Fruit fly (Drosophila melanogaster) whole organism, embryonic: ENCODE measurements around the gene Ube3a.

Experiments
- BEAF-32 ChIP-seq: fragments of 200-800 bp; sonication (Bioruptor generic); optimal IDR thresholded peaks from 3 replicates; lab custom pipeline; 2017; ENCODE audit warnings: missing biosample characterization, missing genetic modification characterization, mild to moderate bottlenecking, moderate library complexity, missing genetic modification reagents
- CG1024 ChIP-seq: fragments of 200-800 bp; sonication (Bioruptor generic); IDR thresholded peaks from 2 replicates; pipeline ENCODE4 v1.3.6; 2022; ENCODE audit warnings: missing biosample characterization, missing genetic modification characterization
- CG10654 ChIP-seq: fragments of 200-800 bp; sonication (Bioruptor generic); optimal IDR thresholded peaks from 2 replicates; lab custom pipeline; 2016; ENCODE audit warnings: missing biosample characterization, missing genetic modification characterization
- CG11093 ChIP-seq: fragments of 200-800 bp; sonication (Bioruptor generic); IDR thresholded peaks from 3 replicates; pipeline ENCODE4 v1.3.6; 2022; ENCODE audit warnings: missing biosample characterization, missing genetic modification characterization
- CG12071 ChIP-seq: fragments of 200-800 bp; sonication (Bioruptor generic); optimal IDR thresholded peaks from 3 replicates; lab custom pipeline; 2018; ENCODE audit warnings: missing biosample characterization, mild to moderate bottlenecking, missing genetic modification characterization
- CG1233 ChIP-seq: fragments of 200-800 bp; sonication (Bioruptor generic); optimal IDR thresholded peaks from 4 replicates; lab custom pipeline; 2018; ENCODE audit warnings: missing biosample characterization, mild to moderate bottlenecking, missing genetic modification characterization
- CG13296 ChIP-seq: fragments of 200-800 bp; sonication (Bioruptor generic); optimal IDR thresholded peaks from 3 replicates; lab custom pipeline; 2018; ENCODE audit warnings: missing biosample characterization, mild to moderate bottlenecking, missing genetic modification characterization
- CG16815 ChIP-seq: fragments of 200-800 bp; sonication (Bioruptor generic); optimal IDR thresholded peaks from 3 replicates; lab custom pipeline; 2017; ENCODE audit warnings: missing biosample characterization, mild to moderate bottlenecking, missing genetic modification characterization
- CG17328 ChIP-seq: fragments of 200-800 bp; sonication (Bioruptor generic); IDR thresholded peaks from 2 replicates; pipeline ENCODE4 v1.3.6; 2022; ENCODE audit warnings: missing biosample characterization, missing genetic modification characterization
- CG17912 ChIP-seq: fragments of 200-800 bp; sonication (Bioruptor generic); optimal IDR thresholded peaks from 2 replicates; lab custom pipeline; 2018; ENCODE audit warnings: missing biosample characterization, mild to moderate bottlenecking, missing genetic modification characterization
- CG3163 ChIP-seq: fragments of 200-800 bp; sonication (Bioruptor generic); optimal IDR thresholded peaks from 3 replicates; lab custom pipeline; 2016; ENCODE audit warnings: missing biosample characterization, missing genetic modification characterization
- CG3281 ChIP-seq: fragments of 200-800 bp; sonication (Bioruptor generic); optimal IDR thresholded peaks from 3 replicates; lab custom pipeline; 2017; ENCODE audit warnings: missing biosample characterization, mild to moderate bottlenecking, missing genetic modification characterization
- CG3838 ChIP-seq: fragments of 200-800 bp; sonication (Bioruptor generic); optimal IDR thresholded peaks from 3 replicates; lab custom pipeline; 2016; ENCODE audit warnings: missing biosample characterization, missing genetic modification characterization
- CG4328 ChIP-seq: fragments of 200-800 bp; sonication (Bioruptor generic); optimal IDR thresholded peaks from 3 replicates; lab custom pipeline; 2017; ENCODE audit warnings: missing biosample characterization, missing genetic modification reagents, missing genetic modification characterization
- CG4360 ChIP-seq: fragments of 200-800 bp; sonication (Bioruptor generic); IDR thresholded peaks from 2 replicates; pipeline ENCODE4 v1.3.6; 2022; ENCODE audit warnings: missing biosample characterization, missing genetic modification characterization
- CG4820 ChIP-seq: fragments of 200-800 bp; sonication (Bioruptor generic); optimal IDR thresholded peaks from 3 replicates; lab custom pipeline; 2016; ENCODE audit warnings: missing biosample characterization, missing genetic modification characterization
- CG7372 ChIP-seq: fragments of 200-800 bp; sonication (Bioruptor generic); IDR thresholded peaks from 2 replicates; pipeline ENCODE4 v1.3.6; 2022; ENCODE audit warnings: missing biosample characterization, missing genetic modification characterization
- CG8281 ChIP-seq: fragments of 200-800 bp; sonication (Bioruptor generic); optimal IDR thresholded peaks from 2 replicates; lab custom pipeline; 2018; ENCODE audit warnings: missing biosample characterization, mild to moderate bottlenecking, missing genetic modification characterization, moderate library complexity
- CG8765 ChIP-seq: fragments of 200-800 bp; sonication (Bioruptor generic); IDR thresholded peaks from 2 replicates; pipeline ENCODE4 v1.3.6; 2022; ENCODE audit warnings: missing biosample characterization, missing genetic modification characterization
- Ets65A ChIP-seq: fragments of 200-800 bp; sonication (Bioruptor generic); peaks from one replicate; lab custom pipeline; 2016; ENCODE audit warnings: missing biosample characterization, missing genetic modification characterization
- Ets97D ChIP-seq: fragments of 200-800 bp; sonication (Bioruptor generic); optimal IDR thresholded peaks from 3 replicates; lab custom pipeline; 2016; ENCODE audit warnings: missing biosample characterization, missing genetic modification characterization
- HLH4C ChIP-seq: fragments of 200-800 bp; sonication (Bioruptor generic); IDR thresholded peaks from 3 replicates; pipeline ENCODE4 v1.3.6; 2022; ENCODE audit warnings: missing biosample characterization, missing genetic modification characterization; ENCODE audit not compliant: partially characterized antibody
- Hey ChIP-seq: fragments of 200-800 bp; sonication (Bioruptor generic); optimal IDR thresholded peaks from 3 replicates; lab custom pipeline; 2018; ENCODE audit warnings: missing biosample characterization, mild to moderate bottlenecking, missing genetic modification characterization
- Med ChIP-seq: fragments of 200-800 bp; sonication (Bioruptor generic); peaks from one replicate; lab custom pipeline; 2016; ENCODE audit warnings: missing biosample characterization, missing genetic modification characterization, mild to moderate bottlenecking, inconsistent platforms, moderate library complexity
- Meics ChIP-seq: fragments of 200-800 bp; sonication (Bioruptor generic); optimal IDR thresholded peaks from 2 replicates; lab custom pipeline; 2017; ENCODE audit warnings: missing biosample characterization, mild to moderate bottlenecking, missing genetic modification characterization
- NC2α ChIP-seq: fragments of 200-800 bp; sonication (Bioruptor generic); optimal IDR thresholded peaks from 2 replicates; lab custom pipeline; 2016; ENCODE audit warnings: missing biosample characterization, missing genetic modification characterization
- Neu2 ChIP-seq: fragments of 200-800 bp; sonication (Bioruptor generic); optimal IDR thresholded peaks from 3 replicates; lab custom pipeline; 2016; ENCODE audit warnings: missing biosample characterization, missing genetic modification characterization, borderline replicate concordance
- Ptx1 ChIP-seq: fragments of 200-800 bp; sonication (Bioruptor generic); IDR thresholded peaks from 2 replicates; pipeline ENCODE4 v1.3.6; 2022; ENCODE audit warnings: missing biosample characterization, missing genetic modification characterization
- TFAM ChIP-seq: fragments of 200-800 bp; sonication (Bioruptor generic); optimal IDR thresholded peaks from 2 replicates; lab custom pipeline; 2017; ENCODE audit warnings: missing biosample characterization, missing genetic modification characterization, inconsistent platforms
- Tbp ChIP-seq: fragments of >200 bp; optimal IDR thresholded peaks from 2 replicates; lab custom pipeline; 2018; ENCODE audit warnings: missing biosample characterization, missing genetic modification characterization
- ash1 ChIP-seq: fragments of 200-800 bp; sonication (Bioruptor generic); optimal IDR thresholded peaks from 2 replicates; lab custom pipeline; 2018; ENCODE audit warnings: missing biosample characterization, mild to moderate bottlenecking, missing genetic modification characterization
- bab2 ChIP-seq: fragments of 200-800 bp; sonication (Bioruptor generic); optimal IDR thresholded peaks from 2 replicates; lab custom pipeline; 2016; ENCODE audit warnings: missing biosample characterization, missing genetic modification characterization
- bcd ChIP-seq: fragments of 200-800 bp; sonication (Bioruptor generic); optimal IDR thresholded peaks from 2 replicates; lab custom pipeline; 2017; ENCODE audit warnings: missing biosample characterization, mild to moderate bottlenecking, missing genetic modification characterization
- bigmax ChIP-seq: fragments of 200-800 bp; sonication (Bioruptor generic); optimal IDR thresholded peaks from 2 replicates; lab custom pipeline; 2018; ENCODE audit warnings: missing biosample characterization, mild to moderate bottlenecking, missing genetic modification characterization
- cad ChIP-seq: fragments of >200 bp; optimal IDR thresholded peaks from 2 replicates; lab custom pipeline; 2017; ENCODE audit warnings: missing biosample characterization, missing genetic modification characterization
- cas ChIP-seq: fragments of 200-800 bp; sonication (Bioruptor generic); IDR thresholded peaks from 2 replicates; pipeline ENCODE4 v1.3.6; 2022; ENCODE audit warnings: missing biosample characterization, missing genetic modification characterization
- chinmo ChIP-seq: fragments of 200-800 bp; sonication (Bioruptor generic); IDR thresholded peaks from 4 replicates; pipeline ENCODE4 v1.3.6; 2022; ENCODE audit warnings: missing biosample characterization, missing genetic modification characterization; ENCODE audit not compliant: partially characterized antibody
- cwo ChIP-seq: fragments of 200-800 bp; sonication (Bioruptor generic); optimal IDR thresholded peaks from 3 replicates; lab custom pipeline; 2017; ENCODE audit warnings: missing biosample characterization, missing genetic modification characterization, mild to moderate bottlenecking, moderate library complexity, missing genetic modification reagents
- eve ChIP-seq, 2 experiments: fragments of >200 bp; optimal IDR thresholded peaks; 2 replicates each; lab custom pipeline; 2017; ENCODE audit warnings: missing biosample characterization in 2 of 2, missing genetic modification characterization in 2 of 2
- exex ChIP-seq: fragments of 200-800 bp; sonication (Bioruptor generic); optimal IDR thresholded peaks from 4 replicates; lab custom pipeline; 2018; ENCODE audit warnings: missing biosample characterization, mild to moderate bottlenecking, missing genetic modification characterization, moderate library complexity
- fu2 ChIP-seq: fragments of 200-800 bp; sonication (Bioruptor generic); optimal IDR thresholded peaks from 2 replicates; lab custom pipeline; 2016; ENCODE audit warnings: missing biosample characterization, missing genetic modification characterization
- jing ChIP-seq: fragments of 200-800 bp; sonication (Bioruptor generic); optimal IDR thresholded peaks from 2 replicates; lab custom pipeline; 2018; ENCODE audit warnings: missing biosample characterization, mild to moderate bottlenecking, missing genetic modification characterization
- luna ChIP-seq: fragments of 200-800 bp; sonication (Bioruptor generic); optimal IDR thresholded peaks from 2 replicates; lab custom pipeline; 2016; ENCODE audit warnings: missing biosample characterization, missing genetic modification characterization
- nom ChIP-seq: fragments of 200-800 bp; sonication (Bioruptor generic); optimal IDR thresholded peaks from 2 replicates; lab custom pipeline; 2017; ENCODE audit warnings: missing biosample characterization, missing genetic modification characterization, mild to moderate bottlenecking, moderate library complexity, missing genetic modification reagents
- org-1 ChIP-seq: fragments of 200-800 bp; sonication (Bioruptor generic); optimal IDR thresholded peaks from 2 replicates; lab custom pipeline; 2017; ENCODE audit warnings: missing biosample characterization, missing genetic modification characterization
- sima ChIP-seq: fragments of 200-800 bp; sonication (Bioruptor generic); optimal IDR thresholded peaks from 2 replicates; lab custom pipeline; 2016; ENCODE audit warnings: missing biosample characterization, missing genetic modification characterization
- slou ChIP-seq: fragments of 200-800 bp; sonication (Bioruptor generic); optimal IDR thresholded peaks from 3 replicates; lab custom pipeline; 2016; ENCODE audit warnings: missing biosample characterization, missing genetic modification characterization
- sug ChIP-seq: fragments of 200-800 bp; optimal IDR thresholded peaks from 2 replicates; lab custom pipeline; 2019; ENCODE audit warnings: missing biosample characterization, mild to moderate bottlenecking, missing genetic modification characterization, moderate library complexity
- vvl ChIP-seq: fragments of 200-800 bp; sonication (Bioruptor generic); IDR thresholded peaks from 2 replicates; pipeline ENCODE4 v1.3.6; 2022; ENCODE audit warnings: missing biosample characterization, missing genetic modification characterization
- zf30C ChIP-seq: fragments of 200-800 bp; sonication (Bioruptor generic); optimal IDR thresholded peaks from 3 replicates; lab custom pipeline; 2018; ENCODE audit warnings: missing biosample characterization, mild to moderate bottlenecking, missing genetic modification characterization

Gene Ube3a

dm6 chr3L:11251721-11252423, 41.5 kb upstream of the Ube3a start, which contains the start of gene scyl (continued):
- TF ChIP-seq nom (GFP tag; lab: Kevin White, UChicago) (peak; percentile 92), CG8281 (tag; lab: Kevin White, UChicago) (no peak), Meics (GFP tag; lab: Kevin White, UChicago) (peak; percentile 54), CG8765 (GFP tag; lab: Robert Waterston, UW) (no peak), ash1 (GFP tag; lab: Kevin White, UChicago) (peak; percentile 91), CG1233 (GFP tag; lab: Kevin White, UChicago) (peak; percentile 56), CG11093 (GFP tag; lab: Robert Waterston, UW) (no peak; the same call in 2 of the 3 replicates), slou (no peak), cwo (GFP tag; lab: Kevin White, UChicago) (peak; percentile 73), CG12071 (GFP tag; lab: Kevin White, UChicago) (peak; percentile 74), Neu2 (GFP tag; lab: Kevin White, UChicago) (peak; percentile 18), BEAF-32 (no peak), Ptx1 (GFP tag; lab: Robert Waterston, UW) (peak; percentile 28; the same call in 1 of the 2 replicates), CG7372 (GFP tag; lab: Robert Waterston, UW) (no peak), CG3163 (peak; percentile 95), bcd (GFP tag; lab: Kevin White, UChicago) (peak; percentile 13), TFAM (GFP tag; lab: Kevin White, UChicago) (no peak), bab2 (GFP tag; lab: Kevin White, UChicago) (peak; percentile 10), CG1024 (GFP tag; lab: Robert Waterston, UW) (peak; percentile 56; the same call in 1 of the 2 replicates), sima (GFP tag; lab: Kevin White, UChicago) (no peak), CG3281 (peak; percentile 62), sug (peak; percentile 64), zf30C (GFP tag; lab: Kevin White, UChicago) (peak; percentile 48), Med (GFP tag; lab: Kevin White, UChicago) (peak; percentile 98), CG16815 (GFP tag; lab: Kevin White, UChicago) (no peak), HLH4C (GFP tag; lab: Robert Waterston, UW) (peak; percentile 71; the same call in 2 of the 3 replicates), bigmax (GFP tag; lab: Kevin White, UChicago) (peak; percentile 32), CG3838 (GFP tag; lab: Kevin White, UChicago) (no peak), fu2 (GFP tag; lab: Kevin White, UChicago) (no peak), NC2α (peak; percentile 90), CG4328 (GFP tag; lab: Kevin White, UChicago) (peak; percentile 14), cad (GFP tag; lab: Kevin White, UChicago) (peak; percentile 68), org-1 (GFP tag; lab: Kevin White, UChicago) (peak; percentile 33), jing (GFP tag; lab: Kevin White, UChicago) (no peak), Tbp (GFP tag; lab: Kevin White, UChicago) (peak; percentile 91), luna (GFP tag; lab: Kevin White, UChicago) (no peak), CG10654 (GFP tag; lab: Kevin White, UChicago) (no peak), CG17328 (peak; percentile 75), Ets65A (GFP tag; lab: Kevin White, UChicago) (peak; percentile 24), CG4820 (GFP tag; lab: Kevin White, UChicago) (no peak), cas (GFP tag; lab: Robert Waterston, UW) (no peak; the same call in 1 of the 2 replicates), CG17912 (peak; percentile 77), Hey (tag; lab: Kevin White, UChicago) (peak; percentile 4), CG4360 (GFP tag; lab: Robert Waterston, UW) (peak; percentile 97), Ets97D (GFP tag; lab: Kevin White, UChicago) (peak; percentile 9), exex (tag; lab: Kevin White, UChicago) (peak; percentile 22), chinmo (GFP tag; lab: Robert Waterston, UW) (peak; percentile 96; the same call in 3 of the 4 replicates), CG13296 (GFP tag; lab: Kevin White, UChicago) (peak; percentile 59), vvl (peak; percentile 89), eve (GFP tag; optimal IDR thresholded peaks at IDR 0.05; lab: Kevin White, UChicago) (no peak)
